Worm (Caenorhabditis elegans) whole organism, L1 larva: Measurements from ENCODE around the gene mxl-3.

Experiments used
- C04F5.9 ChIP-seq: sonication (generic microtip); optimal IDR thresholded peaks from 2 replicates; lab custom pipeline; 2016; ENCODE audit warnings: missing genetic modification characterization, missing compliant biosample characterization
- C16A3.4 ChIP-seq: fragments of 150-350 bp; optimal IDR thresholded peaks from 2 replicates; lab custom pipeline; 2014; ENCODE audit warnings: missing biosample characterization, missing genetic modification characterization
- Y116A8C.19 ChIP-seq: sonication (generic microtip); optimal IDR thresholded peaks from 2 replicates; lab custom pipeline; 2016; ENCODE audit warnings: missing compliant biosample characterization, missing genetic modification characterization, borderline replicate concordance
- alr-1 ChIP-seq: fragments of 200-800 bp; sonication (Bioruptor generic); optimal IDR thresholded peaks from 2 replicates; lab custom pipeline; 2018; ENCODE audit warnings: borderline replicate concordance, mild to moderate bottlenecking, missing genetic modification characterization, missing compliant biosample characterization
- ama-1 ChIP-seq: fragments of 150-350 bp; optimal IDR thresholded peaks from 2 replicates; lab custom pipeline; 2014
- blmp-1 ChIP-seq: fragments of 150-350 bp; optimal IDR thresholded peaks from 2 replicates; lab custom pipeline; 2014; ENCODE audit warnings: missing biosample characterization, missing genetic modification characterization
- ceh-8 ChIP-seq: fragments of 200-800 bp; sonication (Bioruptor generic); optimal IDR thresholded peaks from 2 replicates; lab custom pipeline; 2018; ENCODE audit warnings: mild to moderate bottlenecking, missing genetic modification characterization, moderate library complexity, missing compliant biosample characterization
- ceh-90 ChIP-seq: sonication (generic microtip); optimal IDR thresholded peaks from 2 replicates; lab custom pipeline; 2016; ENCODE audit warnings: missing genetic modification characterization, missing compliant biosample characterization
- efl-3 ChIP-seq: fragments of 200-800 bp; sonication (Bioruptor generic); optimal IDR thresholded peaks from 2 replicates; lab custom pipeline; 2018; ENCODE audit warnings: mild to moderate bottlenecking, missing genetic modification characterization, missing compliant biosample characterization
- elt-3 ChIP-seq, 6 experiments: fragments of 150-350 bp in 1 of 6; sonication (generic microtip); optimal IDR thresholded peaks; 2 replicates each; lab custom pipeline; 2017 to 2018; ENCODE audit warnings: missing biosample characterization in 6 of 6, missing genetic modification characterization in 6 of 6, inconsistent platforms in 1 of 6
- fkh-10 ChIP-seq: sonication (generic microtip); optimal IDR thresholded peaks from 2 replicates; lab custom pipeline; 2017; ENCODE audit warnings: missing biosample characterization, missing genetic modification reagents, missing genetic modification characterization
- fkh-4 ChIP-seq: sonication (generic microtip); optimal IDR thresholded peaks from 2 replicates; lab custom pipeline; 2016; ENCODE audit warnings: missing compliant biosample characterization, missing genetic modification characterization, borderline replicate concordance
- fos-1 ChIP-seq: fragments of 150-350 bp; optimal IDR thresholded peaks from 2 replicates; lab custom pipeline; 2014; ENCODE audit warnings: missing biosample characterization, missing genetic modification characterization
- hpl-2 ChIP-seq: fragments of 150-350 bp; optimal IDR thresholded peaks from 2 replicates; lab custom pipeline; 2014; ENCODE audit warnings: missing biosample characterization, missing genetic modification reagents, missing genetic modification characterization
- irx-1 ChIP-seq: sonication (generic microtip); optimal IDR thresholded peaks from 2 replicates; lab custom pipeline; 2016; ENCODE audit warnings: missing genetic modification characterization, missing compliant biosample characterization
- lin-14 ChIP-seq: fragments of 200-800 bp; sonication (Bioruptor generic); optimal IDR thresholded peaks from 2 replicates; lab custom pipeline; 2018; ENCODE audit warnings: mild to moderate bottlenecking, missing genetic modification characterization, moderate library complexity, missing compliant biosample characterization
- lin-15B ChIP-seq: fragments of 150-350 bp; sonication (generic microtip); optimal IDR thresholded peaks from 3 replicates; lab custom pipeline; 2014; ENCODE audit warnings: missing biosample characterization, missing genetic modification characterization
- lin-35 ChIP-seq, 2 experiments: fragments of 150-350 bp; optimal IDR thresholded peaks; 2 replicates each; lab custom pipeline; 2014; ENCODE audit warnings: missing biosample characterization in 2 of 2, missing genetic modification characterization in 2 of 2, missing genetic modification reagents in 2 of 2
- lin-39 ChIP-seq: fragments of 150-350 bp; optimal IDR thresholded peaks from 2 replicates; lab custom pipeline; 2014; ENCODE audit warnings: missing biosample characterization, missing genetic modification reagents, missing genetic modification characterization
- lsy-2 ChIP-seq, 2 experiments: fragments of 150-350 bp; optimal IDR thresholded peaks; 2 replicates each; lab custom pipeline; 2014; ENCODE audit warnings: missing biosample characterization in 2 of 2, missing genetic modification characterization in 2 of 2
- mab-9 ChIP-seq: fragments of 200-800 bp; sonication (Bioruptor generic); IDR thresholded peaks from 2 replicates; pipeline ENCODE4 v1.3.6; 2022; ENCODE audit warnings: missing genetic modification reagents, missing genetic modification characterization, missing compliant biosample characterization
- mdl-1 ChIP-seq, 2 experiments: fragments of 150-350 bp; optimal IDR thresholded peaks; 2 replicates each; lab custom pipeline; 2014 to 2017; ENCODE audit warnings: missing biosample characterization in 2 of 2, missing genetic modification characterization in 2 of 2, inconsistent platforms in 1 of 2
- mef-2 ChIP-seq: fragments of 150-350 bp; optimal IDR thresholded peaks from 2 replicates; lab custom pipeline; 2014; ENCODE audit warnings: missing biosample characterization, missing genetic modification characterization
- mep-1 ChIP-seq: fragments of 150-350 bp; optimal IDR thresholded peaks from 2 replicates; lab custom pipeline; 2014; ENCODE audit warnings: missing biosample characterization, missing genetic modification characterization
- nhr-19 ChIP-seq: fragments of 200-800 bp; sonication (Bioruptor generic); conservative IDR thresholded peaks from 2 replicates; pipeline ENCODE4 v1.3.6; 2022; ENCODE audit warnings: missing genetic modification characterization, missing compliant biosample characterization
- nhr-20 ChIP-seq: sonication (generic microtip); optimal IDR thresholded peaks from 2 replicates; lab custom pipeline; 2016; ENCODE audit warnings: mild to moderate bottlenecking, missing genetic modification characterization, missing compliant biosample characterization
- nhr-237 ChIP-seq: fragments of 150-350 bp; optimal IDR thresholded peaks from 2 replicates; lab custom pipeline; 2014; ENCODE audit warnings: missing biosample characterization, missing genetic modification characterization
- nhr-28 ChIP-seq: fragments of 150-350 bp; optimal IDR thresholded peaks from 2 replicates; lab custom pipeline; 2014; ENCODE audit warnings: missing biosample characterization, missing genetic modification characterization
- nhr-71 ChIP-seq: sonication (generic microtip); optimal IDR thresholded peaks from 2 replicates; lab custom pipeline; 2016; ENCODE audit warnings: mild to moderate bottlenecking, missing genetic modification characterization, moderate library complexity, missing compliant biosample characterization
- nhr-76 ChIP-seq: sonication (generic microtip); optimal IDR thresholded peaks from 2 replicates; lab custom pipeline; 2017; ENCODE audit warnings: missing biosample characterization, missing genetic modification characterization
- nhr-84 ChIP-seq: sonication (generic microtip); optimal IDR thresholded peaks from 2 replicates; lab custom pipeline; 2017; ENCODE audit warnings: missing biosample characterization, missing genetic modification characterization
- nhr-85 ChIP-seq: sonication (generic microtip); peaks from one replicate; lab custom pipeline; 2016; ENCODE audit warnings: missing genetic modification characterization, inconsistent platforms, missing compliant biosample characterization
- nhr-90 ChIP-seq: sonication (generic microtip); optimal IDR thresholded peaks from 2 replicates; lab custom pipeline; 2016; ENCODE audit warnings: mild to moderate bottlenecking, missing genetic modification characterization, missing compliant biosample characterization; ENCODE audit not compliant: poor library complexity
- pax-3 ChIP-seq: fragments of 200-800 bp; sonication (Bioruptor generic); optimal IDR thresholded peaks from 2 replicates; lab custom pipeline; 2018; ENCODE audit warnings: mild to moderate bottlenecking, missing genetic modification characterization, moderate library complexity, missing compliant biosample characterization
- pqm-1 ChIP-seq: sonication (generic microtip); optimal IDR thresholded peaks from 3 replicates; lab custom pipeline; 2017; ENCODE audit warnings: missing biosample characterization, missing genetic modification characterization
- rnt-1 ChIP-seq: sonication (generic microtip); optimal IDR thresholded peaks from 2 replicates; lab custom pipeline; 2016; ENCODE audit warnings: mild to moderate bottlenecking, missing genetic modification characterization, moderate library complexity, missing compliant biosample characterization
- skn-1 ChIP-seq: fragments of 150-350 bp; optimal IDR thresholded peaks from 2 replicates; lab custom pipeline; 2014; ENCODE audit warnings: missing biosample characterization, missing genetic modification characterization
- snu-23 ChIP-seq: sonication (generic microtip); optimal IDR thresholded peaks from 2 replicates; lab custom pipeline; 2016; ENCODE audit warnings: missing genetic modification characterization, missing compliant biosample characterization
- sptf-1 ChIP-seq: fragments of 150-350 bp; optimal IDR thresholded peaks from 2 replicates; lab custom pipeline; 2014; ENCODE audit warnings: missing biosample characterization, missing genetic modification characterization
- sup-37 ChIP-seq: fragments of 200-800 bp; sonication (Bioruptor generic); optimal IDR thresholded peaks from 2 replicates; lab custom pipeline; 2018; ENCODE audit warnings: mild to moderate bottlenecking, missing genetic modification characterization, missing compliant biosample characterization
- swsn-7 ChIP-seq: sonication (generic microtip); optimal IDR thresholded peaks from 2 replicates; lab custom pipeline; 2016; ENCODE audit warnings: missing genetic modification characterization, missing compliant biosample characterization
- tbx-2 ChIP-seq: sonication (generic microtip); optimal IDR thresholded peaks from 2 replicates; lab custom pipeline; 2016; ENCODE audit warnings: missing genetic modification characterization, missing compliant biosample characterization
- unc-30 ChIP-seq: sonication (generic microtip); optimal IDR thresholded peaks from 2 replicates; lab custom pipeline; 2017; ENCODE audit warnings: missing biosample characterization, missing genetic modification characterization
- unc-98 ChIP-seq: fragments of 200-800 bp; sonication (Bioruptor generic); IDR thresholded peaks from 2 replicates; pipeline ENCODE4 v1.3.6; 2022; ENCODE audit warnings: missing genetic modification characterization, missing compliant biosample characterization
- vab-15 ChIP-seq: sonication (generic microtip); optimal IDR thresholded peaks from 2 replicates; lab custom pipeline; 2017; ENCODE audit warnings: missing genotype, mild to moderate bottlenecking, missing genetic modification characterization, missing compliant biosample characterization
- ztf-4 ChIP-seq: fragments of 150-350 bp; optimal IDR thresholded peaks from 2 replicates; lab custom pipeline; 2014; ENCODE audit warnings: missing biosample characterization, missing genetic modification characterization

mxl-3 gene

DNA sequence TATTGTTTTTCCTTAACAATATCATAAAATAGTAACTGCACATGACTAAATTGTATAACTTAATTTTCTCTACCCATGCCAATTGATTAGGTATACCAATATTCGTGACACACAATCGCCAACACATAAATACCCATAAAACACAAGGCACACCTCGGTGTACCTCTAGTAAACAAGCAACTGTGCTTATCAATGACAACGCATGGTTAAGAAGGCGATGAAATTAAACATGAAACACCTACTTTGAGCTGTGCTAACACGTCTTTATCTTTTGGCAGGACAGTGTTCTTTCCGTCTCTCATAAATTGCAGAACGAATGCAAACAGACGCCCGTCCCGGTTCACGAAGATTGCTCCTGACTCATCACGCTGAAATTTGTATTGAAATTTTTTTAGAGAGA is 39.8 kb downstream of the mxl-3 start (continued):
- TF ChIP-seq lin-14 (GFP tag; lab: Kevin White, UChicago), result peak; percentile 22
- TF ChIP-seq mdl-1 (tag; optimal IDR thresholded peaks at IDR 0.05; lab: Kevin White, UChicago), result peak in 1 of 2 experiments; percentile 30
- no peak for TF ChIP-seq efl-3 (GFP tag; lab: Kevin White, UChicago)
- TF ChIP-seq irx-1 (tag; lab: Kevin White, UChicago), result no peak
- no peak for TF ChIP-seq ztf-4

DNA sequence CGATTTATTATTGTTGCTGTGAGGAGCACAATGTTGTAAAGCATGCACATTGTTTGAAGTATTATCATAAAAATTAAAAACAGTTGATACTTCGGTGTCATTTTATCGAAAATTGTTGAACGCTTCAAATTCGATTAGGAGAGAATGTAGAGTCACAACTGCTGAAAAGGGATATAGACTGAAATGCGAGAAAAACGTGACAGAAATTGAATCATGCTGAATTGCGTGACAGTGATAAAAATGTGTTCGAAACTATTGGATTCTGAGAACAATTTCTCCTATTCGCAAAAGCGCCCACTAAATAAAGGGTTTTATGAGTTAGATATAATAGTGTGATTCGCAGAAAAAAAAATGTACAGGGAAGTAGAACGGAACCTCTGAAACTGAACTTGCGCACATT is 41.9 kb downstream of the mxl-3 start, which contains the start of gene srxa-8:
Gene srxa-8, minus strand, starts transcription at position 101 of the 400 bp plus-strand sequence.
- TF ChIP-seq sptf-1 (no peak), tbx-2 (tag; lab: Kevin White, UChicago) (no peak), lin-15B (tag; lab: Kevin White, UChicago) (no peak), nhr-76 (tag; lab: Kevin White, UChicago) (no peak), nhr-20 (tag; lab: Kevin White, UChicago) (no peak), hpl-2 (GFP tag; lab: Kevin White, UChicago) (no peak), nhr-84 (tag; lab: Kevin White, UChicago) (no peak), fos-1 (tag; lab: Kevin White, UChicago) (no peak), fkh-10 (no peak), ztf-4 (no peak), nhr-85 (tag; lab: Kevin White, UChicago) (no peak), pqm-1 (no peak), ama-1 (lab: Kevin White, UChicago) (no peak), nhr-71 (tag; lab: Kevin White, UChicago) (no peak), elt-3 (tag; optimal IDR thresholded peaks at IDR 0.05; lab: Kevin White, UChicago) (no peak), nhr-28 (tag; lab: Kevin White, UChicago) (no peak), snu-23 (GFP tag; lab: Kevin White, UChicago) (no peak), swsn-7 (tag; lab: Kevin White, UChicago) (no peak), pax-3 (tag; lab: Kevin White, UChicago) (no peak), unc-98 (no peak)

- TF ChIP-seq mep-1 (tag; lab: Kevin White, UChicago), result no peak
- no peak for TF ChIP-seq hpl-2 (GFP tag; lab: Kevin White, UChicago)
- TF ChIP-seq C04F5.9 (tag; lab: Kevin White, UChicago), result no peak
- no peak for TF ChIP-seq ceh-90 (tag; lab: Kevin White, UChicago)
- TF ChIP-seq sup-37 (GFP tag; lab: Kevin White, UChicago), result no peak
- TF ChIP-seq lsy-2 (tag; optimal IDR thresholded peaks at IDR 0.05; lab: Kevin White, UChicago), result no peak
- no peak for TF ChIP-seq Y116A8C.19 (tag; lab: Kevin White, UChicago)
- TF ChIP-seq nhr-28 (tag; lab: Kevin White, UChicago), result no peak
- no peak for TF ChIP-seq lin-14 (GFP tag; lab: Kevin White, UChicago)
- no peak for TF ChIP-seq nhr-237 (tag; lab: Kevin White, UChicago)
- no peak for TF ChIP-seq fkh-4 (tag; lab: Kevin White, UChicago)
- no peak for TF ChIP-seq lin-35 (GFP tag; optimal IDR thresholded peaks at IDR 0.05; lab: Kevin White, UChicago)
- no peak for TF ChIP-seq blmp-1 (tag; lab: Kevin White, UChicago)
- no peak for TF ChIP-seq nhr-84 (tag; lab: Kevin White, UChicago)
- no peak for TF ChIP-seq unc-30 (tag; lab: Kevin White, UChicago)
- no peak for TF ChIP-seq rnt-1 (tag; lab: Kevin White, UChicago)
- no peak for TF ChIP-seq lin-39 (tag; lab: Kevin White, UChicago)
- no peak for TF ChIP-seq lin-15B (tag; lab: Kevin White, UChicago)
- TF ChIP-seq, all 84 proteins: peak for 0
These were observed 42.8 kb downstream of the mxl-3 start for ce11 chrX:13307852-13308251.

- TF ChIP-seq skn-1 (tag; lab: Kevin White, UChicago) (peak; percentile 78), alr-1 (no peak), mab-9 (GFP tag; lab: Robert Waterston, UW) (no peak), sptf-1 (no peak), hpl-2 (GFP tag; lab: Kevin White, UChicago) (peak; percentile 45), ceh-8 (peak; percentile 76), lin-15B (tag; lab: Kevin White, UChicago) (peak; percentile 17), vab-15 (tag; lab: Kevin White, UChicago) (peak; percentile 11), fkh-10 (peak; percentile 51), sup-37 (GFP tag; lab: Kevin White, UChicago) (peak; percentile 7), nhr-90 (tag; lab: Kevin White, UChicago) (peak; percentile 83), nhr-19 (peak; percentile 83), ztf-4 (peak; percentile 60), lsy-2 (tag; optimal IDR thresholded peaks at IDR 0.05; lab: Kevin White, UChicago) (peak; percentile 65 to 79), nhr-76 (tag; lab: Kevin White, UChicago) (peak; percentile 31), mef-2 (tag; lab: Kevin White, UChicago) (peak; percentile 12), C16A3.4 (tag; lab: Kevin White, UChicago) (peak; percentile 93), ceh-90 (tag; lab: Kevin White, UChicago) (no peak)
These were observed 43.6 kb downstream of the mxl-3 start for ce11 chrX:13306869-13307446.
